Worm (Caenorhabditis elegans): ENCODE measurements around the gene F13H10.8.

F13H10.8 gene

ce11 chrIV:10975968-10976367, 44.3 kb upstream of the F13H10.8 start (continued):
- no peak for TF ChIP-seq cey-2 (tag; optimal IDR thresholded peaks at IDR 0.05; ENCODE audit: borderline replicate concordance, insufficient read depth)
- peak; percentile 70 for TF ChIP-seq nhr-28 (tag; optimal IDR thresholded peaks at IDR 0.05)
- no peak for TF ChIP-seq mdt-29 (GFP tag; IDR thresholded peaks at IDR 0.05)
- TF ChIP-seq egl-43 (GFP tag; IDR thresholded peaks at IDR 0.05): no peak
- no peak for TF ChIP-seq tag-97 (GFP tag; IDR thresholded peaks at IDR 0.05)
- no peak for TF ChIP-seq unc-39 (tag; optimal IDR thresholded peaks at IDR 0.05)
- no peak for TF ChIP-seq ama-1 (optimal IDR thresholded peaks at IDR 0.05)
- no peak for TF ChIP-seq T20F7.1 (GFP tag; optimal IDR thresholded peaks at IDR 0.05)
- TF ChIP-seq ztf-11 (tag; optimal IDR thresholded peaks at IDR 0.05): no peak
- TF ChIP-seq unc-62 (GFP tag; optimal IDR thresholded peaks at IDR 0.05 in 1 of 2): no peak
- TF ChIP-seq unc-62 (tag; optimal IDR thresholded peaks at IDR 0.05): no peak
- peak; percentile 83 for TF ChIP-seq nhr-25 (tag; optimal IDR thresholded peaks at IDR 0.05; ENCODE audit: borderline replicate concordance, insufficient read depth)
- peak; percentile 55 for TF ChIP-seq dmd-6 (GFP tag; IDR thresholded peaks at IDR 0.05)
- peak in 1 of 2 experiments; percentile 48 for TF ChIP-seq lsy-2 (tag; optimal IDR thresholded peaks at IDR 0.05)
- no peak for TF ChIP-seq F49E8.2 (tag; optimal IDR thresholded peaks at IDR 0.05; ENCODE audit: borderline replicate concordance)
- TF ChIP-seq daf-8 (GFP tag; IDR thresholded peaks at IDR 0.05): no peak
- no peak for TF ChIP-seq Y105C5A.15 (GFP tag; IDR thresholded peaks at IDR 0.05)
- peak; percentile 33 for TF ChIP-seq mxl-3 (GFP tag; optimal IDR thresholded peaks at IDR 0.05)

DNA sequence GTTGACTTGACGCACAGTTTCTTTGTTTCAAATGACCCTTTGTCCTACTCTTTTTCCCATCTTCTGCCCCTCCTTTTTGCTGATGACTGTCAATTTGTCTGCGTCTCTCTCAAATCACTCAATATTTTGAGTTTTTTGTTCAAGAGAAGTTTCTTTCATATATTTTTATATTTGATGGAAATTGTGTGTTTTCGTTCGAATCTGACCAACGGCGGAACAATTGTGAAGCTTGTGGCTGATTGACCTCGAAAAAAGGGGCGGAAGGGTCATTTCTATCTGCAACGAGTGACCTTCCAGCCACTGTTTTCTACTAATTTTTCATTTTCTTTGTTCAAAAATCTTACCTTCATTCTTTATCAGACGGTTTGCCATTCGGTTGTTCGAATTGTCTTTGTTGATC, 41.7 kb upstream of the F13H10.8 start:
- TF ChIP-seq mxl-3 (GFP tag; optimal IDR thresholded peaks at IDR 0.05): no peak
- no peak for TF ChIP-seq madf-9 (GFP tag; conservative IDR thresholded peaks at IDR 0.05)
- no peak for TF ChIP-seq Y48G9A.11 (GFP tag; IDR thresholded peaks at IDR 0.05)
- TF ChIP-seq mdl-1 (tag; optimal IDR thresholded peaks at IDR 0.05): no peak
- no peak for TF ChIP-seq ceh-82 (tag; optimal IDR thresholded peaks at IDR 0.05)
- TF ChIP-seq vab-7 (GFP tag; IDR thresholded peaks at IDR 0.05): no peak
- TF ChIP-seq mdt-29 (GFP tag; IDR thresholded peaks at IDR 0.05): no peak
- no peak for TF ChIP-seq lin-13 (GFP tag; optimal IDR thresholded peaks at IDR 0.05)
- no peak for TF ChIP-seq egl-27 (tag; optimal IDR thresholded peaks at IDR 0.05)
- no peak for TF ChIP-seq lin-29 (GFP tag; IDR thresholded peaks at IDR 0.05)
- no peak for TF ChIP-seq lin-39 (tag; optimal IDR thresholded peaks at IDR 0.05)
- TF ChIP-seq nhr-11 (tag; optimal IDR thresholded peaks at IDR 0.05): no peak
- TF ChIP-seq F49E8.2 (tag; optimal IDR thresholded peaks at IDR 0.05; ENCODE audit: borderline replicate concordance): no peak
- no peak for TF ChIP-seq F44E2.7 (GFP tag; IDR thresholded peaks at IDR 0.05)
- no peak for TF ChIP-seq madf-5 (GFP tag; IDR thresholded peaks at IDR 0.05)
- no peak for TF ChIP-seq unc-130 (GFP tag; optimal IDR thresholded peaks at IDR 0.05)

DNA sequence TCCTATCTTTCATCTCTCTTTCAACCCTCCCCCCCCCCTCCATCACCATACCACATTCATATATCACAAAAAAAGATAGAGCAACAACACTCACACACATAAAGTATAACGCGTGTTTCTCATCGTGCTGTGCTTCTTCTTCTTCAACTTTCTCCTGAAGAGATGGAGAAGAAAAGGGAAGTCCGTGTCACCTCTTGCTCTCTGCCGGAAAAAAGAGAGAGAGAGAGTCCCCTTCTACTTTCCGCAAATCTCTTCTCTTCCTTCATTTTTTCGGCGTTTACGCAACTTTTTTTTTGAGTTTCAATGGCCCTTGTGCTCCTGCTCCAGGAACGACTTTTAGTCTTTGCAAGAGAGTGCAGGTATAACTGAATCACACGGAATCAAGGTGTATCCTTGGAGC, 40.6 kb upstream of the F13H10.8 start:
- TF ChIP-seq nhr-28 (tag; optimal IDR thresholded peaks at IDR 0.05) (peak; percentile 2), ceh-28 (tag; optimal IDR thresholded peaks at IDR 0.05) (no peak), hlh-11 (tag; optimal IDR thresholded peaks at IDR 0.05) (peak; percentile 46), tag-97 (GFP tag; IDR thresholded peaks at IDR 0.05) (no peak), Y105C5A.15 (GFP tag; IDR thresholded peaks at IDR 0.05) (no peak), fos-1 (tag; optimal IDR thresholded peaks at IDR 0.05) (no peak), lir-3 (tag; optimal IDR thresholded peaks at IDR 0.05) (no peak), lsy-2 (tag; optimal IDR thresholded peaks at IDR 0.05) (peak in 1 of 2 experiments; percentile 13), aha-1 (tag) (peak; percentile 25), daf-12 (tag; optimal IDR thresholded peaks at IDR 0.05) (no peak), madf-5 (GFP tag; IDR thresholded peaks at IDR 0.05) (no peak), unc-62 (GFP tag; optimal IDR thresholded peaks at IDR 0.05 in 1 of 2) (peak in 1 of 2 experiments; percentile 94), unc-62 (tag; optimal IDR thresholded peaks at IDR 0.05) (no peak), Y48G9A.11 (GFP tag; IDR thresholded peaks at IDR 0.05) (no peak), ceh-32 (tag; optimal IDR thresholded peaks at IDR 0.05; ENCODE audit: poor library complexity) (no peak), saeg-2 (GFP tag; IDR thresholded peaks at IDR 0.05) (no peak), mep-1 (tag; optimal IDR thresholded peaks at IDR 0.05) (peak; percentile 22), ctbp-1 (GFP tag; IDR thresholded peaks at IDR 0.05) (peak; percentile 63; the same call in 1 of the 2 replicates), hlh-30 (tag; optimal IDR thresholded peaks at IDR 0.05; ENCODE audit: insufficient read depth) (peak; percentile 45), lin-15B (tag; optimal IDR thresholded peaks at IDR 0.05) (no peak), mes-2 (tag; optimal IDR thresholded peaks at IDR 0.05; ENCODE audit: poor library complexity, severe bottlenecking) (peak; percentile 10), nhr-25 (tag; optimal IDR thresholded peaks at IDR 0.05; ENCODE audit: borderline replicate concordance, insufficient read depth) (no peak), Y5F2A.4 (GFP tag; optimal IDR thresholded peaks at IDR 0.05) (no peak), vab-7 (GFP tag; IDR thresholded peaks at IDR 0.05) (no peak), zip-2 (tag; optimal IDR thresholded peaks at IDR 0.05) (no peak), Y75B8A.6 (GFP tag; IDR thresholded peaks at IDR 0.05) (no peak), fkh-10 (GFP tag; optimal IDR thresholded peaks at IDR 0.05) (peak; percentile 46)

Measured in whole organism, L4 larva.